Fruit fly (Drosophila melanogaster) whole organism, embryonic: ENCODE data around the gene Sry-alpha.

ENCODE experiments used
- ATbp ChIP-seq: fragments of 200-800 bp; sonication (Bioruptor generic); optimal IDR thresholded peaks from 2 replicates; lab custom pipeline; 2017; ENCODE audit warnings: missing biosample characterization, mild to moderate bottlenecking, missing genetic modification characterization, missing genetic modification reagents
- BEAF-32 ChIP-seq: fragments of 200-800 bp; sonication (Bioruptor generic); optimal IDR thresholded peaks from 3 replicates; lab custom pipeline; 2017; ENCODE audit warnings: missing biosample characterization, missing genetic modification characterization, mild to moderate bottlenecking, moderate library complexity, missing genetic modification reagents
- CG10321 ChIP-seq: fragments of 200-800 bp; sonication (Bioruptor generic); IDR thresholded peaks from 2 replicates; pipeline ENCODE4 v1.3.6; 2022; ENCODE audit warnings: missing biosample characterization, missing genetic modification characterization
- CG10431 ChIP-seq: fragments of 200-800 bp; sonication (Bioruptor generic); optimal IDR thresholded peaks from 3 replicates; lab custom pipeline; 2018; ENCODE audit warnings: missing biosample characterization, mild to moderate bottlenecking, missing genetic modification characterization
- CG10654 ChIP-seq: fragments of 200-800 bp; sonication (Bioruptor generic); optimal IDR thresholded peaks from 2 replicates; lab custom pipeline; 2016; ENCODE audit warnings: missing biosample characterization, missing genetic modification characterization
- CG11247 ChIP-seq: fragments of 200-800 bp; sonication (Bioruptor generic); IDR thresholded peaks from 2 replicates; pipeline ENCODE4 v1.3.6; 2022; ENCODE audit warnings: missing biosample characterization, missing genetic modification characterization
- CG12155 ChIP-seq: fragments of 200-800 bp; sonication (Bioruptor generic); optimal IDR thresholded peaks from 3 replicates; lab custom pipeline; 2016; ENCODE audit warnings: missing biosample characterization, missing genetic modification characterization
- CG12659 ChIP-seq: fragments of 200-800 bp; sonication (Bioruptor generic); optimal IDR thresholded peaks from 3 replicates; lab custom pipeline; 2017; ENCODE audit warnings: mild to moderate bottlenecking, missing biosample characterization, missing genetic modification reagents, missing genetic modification characterization
- CG14050 ChIP-seq: fragments of 200-800 bp; sonication (Bioruptor generic); IDR thresholded peaks from 3 replicates; pipeline ENCODE4 v1.3.6; 2022; ENCODE audit warnings: missing biosample characterization, missing genetic modification characterization
- CG15011 ChIP-seq: fragments of 200-800 bp; sonication (Bioruptor generic); optimal IDR thresholded peaks from 3 replicates; lab custom pipeline; 2018; ENCODE audit warnings: missing biosample characterization, mild to moderate bottlenecking, missing genetic modification characterization
- CG16815 ChIP-seq: fragments of 200-800 bp; sonication (Bioruptor generic); optimal IDR thresholded peaks from 3 replicates; lab custom pipeline; 2017; ENCODE audit warnings: missing biosample characterization, mild to moderate bottlenecking, missing genetic modification characterization
- CG17361 ChIP-seq: fragments of 200-800 bp; sonication (Bioruptor generic); IDR thresholded peaks from 3 replicates; pipeline ENCODE4 v1.3.6; 2022; ENCODE audit warnings: missing biosample characterization, missing genetic modification characterization
- CG17385 ChIP-seq: fragments of 200-800 bp; sonication (Bioruptor generic); optimal IDR thresholded peaks from 3 replicates; lab custom pipeline; 2018; ENCODE audit warnings: missing biosample characterization, mild to moderate bottlenecking, missing genetic modification characterization
- CG17568 ChIP-seq: fragments of 200-800 bp; sonication (Bioruptor generic); optimal IDR thresholded peaks from 2 replicates; lab custom pipeline; 2018; ENCODE audit warnings: missing biosample characterization, mild to moderate bottlenecking, missing genetic modification characterization, moderate library complexity
- CG17802 ChIP-seq: fragments of 200-800 bp; sonication (Bioruptor generic); optimal IDR thresholded peaks from 2 replicates; lab custom pipeline; 2018; ENCODE audit warnings: missing biosample characterization, mild to moderate bottlenecking, missing genetic modification characterization, moderate library complexity
- CG2120 ChIP-seq: fragments of 200-800 bp; sonication (Bioruptor generic); optimal IDR thresholded peaks from 3 replicates; lab custom pipeline; 2016; ENCODE audit warnings: missing biosample characterization, missing genetic modification characterization
- CG33213 ChIP-seq: fragments of 200-800 bp; sonication (Bioruptor generic); optimal IDR thresholded peaks from 3 replicates; lab custom pipeline; 2016; ENCODE audit warnings: missing biosample characterization, missing genetic modification characterization
- CG42726 ChIP-seq: fragments of 200-800 bp; sonication (Bioruptor generic); IDR thresholded peaks from 2 replicates; pipeline ENCODE4 v1.3.6; 2022; ENCODE audit warnings: missing biosample characterization, missing genetic modification characterization; ENCODE audit not compliant: partially characterized antibody
- CG4707 ChIP-seq: fragments of 200-800 bp; sonication (Bioruptor generic); optimal IDR thresholded peaks from 2 replicates; lab custom pipeline; 2018; ENCODE audit warnings: missing biosample characterization, mild to moderate bottlenecking, missing genetic modification characterization, moderate library complexity
- CG5180 ChIP-seq: fragments of 200-800 bp; sonication (Bioruptor generic); optimal IDR thresholded peaks from 3 replicates; lab custom pipeline; 2017; ENCODE audit warnings: missing biosample characterization, missing genetic modification characterization, mild to moderate bottlenecking, moderate library complexity, missing genetic modification reagents
- CG8359 ChIP-seq: fragments of 200-800 bp; sonication (Bioruptor generic); optimal IDR thresholded peaks from 2 replicates; lab custom pipeline; 2017; ENCODE audit warnings: missing biosample characterization, mild to moderate bottlenecking, missing genetic modification characterization, borderline replicate concordance
- CG9215 ChIP-seq: fragments of 200-800 bp; sonication (Bioruptor generic); IDR thresholded peaks from 2 replicates; pipeline ENCODE4 v1.3.6; 2022; ENCODE audit warnings: missing biosample characterization, missing genetic modification characterization
- Dad ChIP-seq: fragments of 200-800 bp; sonication (Bioruptor generic); optimal IDR thresholded peaks from 3 replicates; lab custom pipeline; 2016; ENCODE audit warnings: missing biosample characterization, missing genetic modification characterization
- Dfd ChIP-seq, 2 experiments: fragments of >200 bp; optimal IDR thresholded peaks; 2 replicates each; lab custom pipeline; 2017; ENCODE audit warnings: missing biosample characterization in 2 of 2, missing genetic modification characterization in 2 of 2
- Dip2 ChIP-seq: fragments of 200-800 bp; sonication (Bioruptor generic); IDR thresholded peaks from 2 replicates; pipeline ENCODE4 v1.3.6; 2022; ENCODE audit warnings: missing biosample characterization, missing genetic modification characterization
- Doc2 ChIP-seq: fragments of 200-800 bp; sonication (Bioruptor generic); IDR thresholded peaks from 2 replicates; pipeline ENCODE4 v1.3.6; 2022; ENCODE audit warnings: missing biosample characterization, missing genetic modification characterization
- Dp ChIP-seq: fragments of 200-800 bp; sonication (Bioruptor generic); optimal IDR thresholded peaks from 2 replicates; lab custom pipeline; 2018; ENCODE audit warnings: missing biosample characterization, mild to moderate bottlenecking, missing genetic modification characterization, moderate library complexity
- Dref ChIP-seq: fragments of 200-800 bp; sonication (Bioruptor generic); IDR thresholded peaks from 2 replicates; pipeline ENCODE4 v1.3.6; 2022; ENCODE audit warnings: missing biosample characterization, missing genetic modification characterization
- Fer2 ChIP-seq: fragments of 200-800 bp; sonication (Bioruptor generic); optimal IDR thresholded peaks from 2 replicates; lab custom pipeline; 2018; ENCODE audit warnings: missing biosample characterization, mild to moderate bottlenecking, missing genetic modification characterization, moderate library complexity
- Hr78 ChIP-seq, 2 experiments: fragments of 200-800 bp in 1 of 2; fragments of >200 bp in 1 of 2; sonication (Bioruptor generic) in 1 of 2; optimal IDR thresholded peaks; 2 replicates each; lab custom pipeline; 2017 to 2019; ENCODE audit warnings: missing biosample characterization in 2 of 2, missing genetic modification characterization in 2 of 2, mild to moderate bottlenecking in 1 of 2, moderate library complexity in 1 of 2
- NK7.1 ChIP-seq: fragments of 200-800 bp; sonication (Bioruptor generic); optimal IDR thresholded peaks from 3 replicates; lab custom pipeline; 2016; ENCODE audit warnings: missing biosample characterization, missing genetic modification characterization
- Oaz ChIP-seq: fragments of 200-800 bp; sonication (Bioruptor generic); IDR thresholded peaks from 2 replicates; pipeline ENCODE4 v1.3.6; 2022; ENCODE audit warnings: missing biosample characterization, missing genetic modification characterization
- TFAM ChIP-seq: fragments of 200-800 bp; sonication (Bioruptor generic); optimal IDR thresholded peaks from 2 replicates; lab custom pipeline; 2017; ENCODE audit warnings: missing biosample characterization, missing genetic modification characterization, inconsistent platforms
- az2 ChIP-seq: fragments of 200-800 bp; sonication (Bioruptor generic); optimal IDR thresholded peaks from 3 replicates; lab custom pipeline; 2016; ENCODE audit warnings: missing biosample characterization, missing genetic modification characterization
- bab2 ChIP-seq: fragments of 200-800 bp; sonication (Bioruptor generic); optimal IDR thresholded peaks from 2 replicates; lab custom pipeline; 2016; ENCODE audit warnings: missing biosample characterization, missing genetic modification characterization
- br ChIP-seq: fragments of >200 bp; optimal IDR thresholded peaks from 2 replicates; lab custom pipeline; 2017
- cato ChIP-seq: fragments of 200-800 bp; sonication (Bioruptor generic); optimal IDR thresholded peaks from 2 replicates; lab custom pipeline; 2016; ENCODE audit warnings: missing biosample characterization, missing genetic modification characterization, borderline replicate concordance
- caup ChIP-seq: fragments of 200-800 bp; sonication (Bioruptor generic); optimal IDR thresholded peaks from 3 replicates; lab custom pipeline; 2017; ENCODE audit warnings: missing biosample characterization, mild to moderate bottlenecking, missing genetic modification characterization, moderate library complexity; ENCODE audit not compliant: severe bottlenecking
- dysf ChIP-seq: fragments of 200-800 bp; sonication (Bioruptor generic); IDR thresholded peaks from 3 replicates; pipeline ENCODE4 v1.3.6; 2022; ENCODE audit warnings: missing biosample characterization, missing genetic modification characterization
- exex ChIP-seq: fragments of 200-800 bp; sonication (Bioruptor generic); optimal IDR thresholded peaks from 4 replicates; lab custom pipeline; 2018; ENCODE audit warnings: missing biosample characterization, mild to moderate bottlenecking, missing genetic modification characterization, moderate library complexity
- insv ChIP-seq, 2 experiments: fragments of 200-800 bp; sonication (Bioruptor generic); optimal IDR thresholded peaks; 3 replicates each; lab custom pipeline; 2016 to 2018; ENCODE audit warnings: missing biosample characterization in 2 of 2, missing genetic modification characterization in 2 of 2
- kni ChIP-seq: fragments of 200-800 bp; sonication (Bioruptor generic); optimal IDR thresholded peaks from 3 replicates; lab custom pipeline; 2017; ENCODE audit warnings: mild to moderate bottlenecking, missing biosample characterization, missing genetic modification reagents, missing genetic modification characterization
- lilli ChIP-seq: fragments of 200-800 bp; sonication (Bioruptor generic); optimal IDR thresholded peaks from 3 replicates; lab custom pipeline; 2016; ENCODE audit warnings: missing biosample characterization, missing genetic modification characterization
- maf-S ChIP-seq: fragments of 200-800 bp; sonication (Bioruptor generic); optimal IDR thresholded peaks from 2 replicates; lab custom pipeline; 2016; ENCODE audit warnings: missing biosample characterization, missing genetic modification characterization
- nau ChIP-seq: fragments of 200-800 bp; sonication (Bioruptor generic); optimal IDR thresholded peaks from 3 replicates; lab custom pipeline; 2017; ENCODE audit warnings: missing biosample characterization, mild to moderate bottlenecking, missing genetic modification characterization, missing genetic modification reagents
- p53 ChIP-seq: fragments of 200-800 bp; sonication (Bioruptor generic); optimal IDR thresholded peaks from 2 replicates; lab custom pipeline; 2016; ENCODE audit warnings: missing biosample characterization, missing genetic modification characterization
- so ChIP-seq: fragments of 200-800 bp; sonication (Bioruptor generic); IDR thresholded peaks from 3 replicates; pipeline ENCODE4 v1.3.6; 2022; ENCODE audit warnings: missing biosample characterization, missing genetic modification characterization
- sr ChIP-seq: fragments of 200-800 bp; sonication (Bioruptor generic); IDR thresholded peaks from 3 replicates; pipeline ENCODE4 v1.3.6; 2022; ENCODE audit warnings: missing biosample characterization, missing genetic modification characterization
- ttk ChIP-seq: fragments of 200-800 bp; sonication (Bioruptor generic); IDR thresholded peaks from 2 replicates; pipeline ENCODE4 v2.1.2; 2022; ENCODE audit warnings: missing biosample characterization, missing genetic modification characterization
- usp ChIP-seq: fragments of >200 bp; optimal IDR thresholded peaks from 2 replicates; lab custom pipeline; 2017; ENCODE audit warnings: missing biosample characterization, missing genetic modification characterization
- vvl ChIP-seq: fragments of 200-800 bp; sonication (Bioruptor generic); IDR thresholded peaks from 2 replicates; pipeline ENCODE4 v1.3.6; 2022; ENCODE audit warnings: missing biosample characterization, missing genetic modification characterization

Gene Sry-alpha

dm6 chr3R:30061154-30061482, 21.6 kb downstream of the Sry-alpha start (continued):
- TF ChIP-seq CG33213 (GFP tag; lab: Kevin White, UChicago) (peak; percentile 82), kni (GFP tag; lab: Kevin White, UChicago) (peak; percentile 49), Dp (no peak), CG9215 (GFP tag; lab: Robert Waterston, UW) (peak; percentile 57), CG10431 (peak; percentile 6), exex (tag; lab: Kevin White, UChicago) (peak; percentile 36), dysf (GFP tag; lab: Robert Waterston, UW) (peak; percentile 88), sr (GFP tag; lab: Robert Waterston, UW) (peak; percentile 83; the same call in 2 of the 3 replicates), CG14050 (GFP tag; lab: Robert Waterston, UW) (peak; percentile 91), Dfd (GFP tag; optimal IDR thresholded peaks at IDR 0.05; lab: Kevin White, UChicago) (no peak), BEAF-32 (no peak), CG12155 (GFP tag; lab: Kevin White, UChicago) (peak; percentile 52), Oaz (GFP tag; lab: Robert Waterston, UW) (peak; percentile 84), caup (GFP tag; lab: Kevin White, UChicago) (peak; percentile 85), Doc2 (GFP tag; lab: Robert Waterston, UW) (peak; percentile 56), Dref (no peak), ttk (GFP tag; lab: Robert Waterston, UW) (peak; percentile 94), az2 (GFP tag; lab: Kevin White, UChicago) (peak; percentile 76), CG16815 (GFP tag; lab: Kevin White, UChicago) (peak; percentile 27), CG17568 (GFP tag; lab: Kevin White, UChicago) (peak; percentile 37), so (GFP tag; lab: Robert Waterston, UW) (peak; percentile 93), nau (GFP tag; lab: Kevin White, UChicago) (peak; percentile 91), CG17385 (GFP tag; lab: Kevin White, UChicago) (peak; percentile 70), NK7.1 (peak; percentile 82), vvl (GFP tag; lab: Robert Waterston, UW) (peak; percentile 95), lilli (GFP tag; lab: Kevin White, UChicago) (peak; percentile 45), TFAM (GFP tag; lab: Kevin White, UChicago) (peak; percentile 72), br (lab: Kevin White, UChicago) (no peak), CG17802 (tag; lab: Kevin White, UChicago) (peak; percentile 82), CG10654 (GFP tag; lab: Kevin White, UChicago) (peak; percentile 90), Fer2 (tag; lab: Kevin White, UChicago) (peak; percentile 63), CG15011 (GFP tag; lab: Kevin White, UChicago) (peak; percentile 68), p53 (GFP tag; lab: Kevin White, UChicago) (peak; percentile 62), ATbp (GFP tag; lab: Kevin White, UChicago) (peak; percentile 88), maf-S (peak; percentile 68), CG17361 (peak; percentile 78), CG8359 (GFP tag; lab: Kevin White, UChicago) (peak; percentile 63), CG11247 (GFP tag; lab: Robert Waterston, UW) (peak; percentile 85), CG4707 (GFP tag; lab: Kevin White, UChicago) (peak; percentile 57), CG12659 (peak; percentile 60), insv (GFP tag; optimal IDR thresholded peaks at IDR 0.05; lab: Kevin White, UChicago) (no peak), Dip2 (GFP tag; lab: Robert Waterston, UW) (no peak), bab2 (GFP tag; lab: Kevin White, UChicago) (peak; percentile 87), CG42726 (GFP tag; lab: Robert Waterston, UW) (no peak), CG5180 (GFP tag; lab: Kevin White, UChicago) (peak; percentile 81), CG10321 (GFP tag; lab: Robert Waterston, UW) (peak; percentile 58; the same call in 1 of the 2 replicates), CG2120 (GFP tag; lab: Kevin White, UChicago) (peak; percentile 48), Hr78 (GFP tag; optimal IDR thresholded peaks at IDR 0.05; lab: Kevin White, UChicago) (peak in 1 of 2 experiments; percentile 76), Dad (GFP tag; lab: Kevin White, UChicago) (peak; percentile 83), usp (GFP tag; lab: Kevin White, UChicago) (no peak), cato (GFP tag; lab: Kevin White, UChicago) (peak; percentile 5)
